Fruit fly (Drosophila melanogaster): ENCODE results near the gene Med.

Gene Med

DNA sequence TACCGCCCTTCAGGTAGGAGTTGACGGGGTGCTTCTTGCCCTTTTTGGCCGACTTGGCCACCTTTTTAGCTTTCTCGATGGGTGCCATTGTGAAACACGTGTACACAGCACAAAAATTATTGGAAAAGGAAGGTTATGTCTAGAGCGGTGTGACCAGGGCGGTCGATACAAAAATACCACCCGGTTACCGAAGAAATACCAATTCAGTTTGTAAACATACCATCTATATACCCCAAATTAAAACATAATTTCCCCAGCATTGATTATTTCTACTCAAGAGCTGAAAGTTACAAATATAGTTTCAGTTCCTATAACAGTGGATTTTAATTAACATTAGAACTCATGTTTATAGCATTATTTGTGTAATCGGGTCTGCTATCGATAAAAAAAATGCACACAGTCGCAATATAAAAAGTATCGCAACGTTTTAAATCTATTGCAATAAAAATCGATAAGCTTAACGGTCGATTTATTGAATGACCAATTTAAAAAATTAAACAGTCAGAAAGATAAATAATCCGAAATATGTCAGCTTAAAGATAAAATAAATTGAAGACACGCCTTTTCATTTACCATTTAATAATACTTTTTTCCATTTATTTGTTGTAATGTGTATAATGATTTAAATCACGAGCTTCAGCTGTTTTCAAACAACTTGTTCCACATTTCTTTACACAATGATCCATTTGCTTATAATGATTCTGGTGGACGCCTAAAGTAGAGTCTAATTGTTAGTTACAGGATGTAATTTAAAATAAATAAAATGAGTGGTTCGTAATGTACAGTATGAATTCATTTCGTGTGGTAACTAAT, 14.6 kb upstream of the Med start, which contains the start of gene RpL6:
Gene RpL6 (minus strand): TSS at position 134 of the 813 bp plus-strand sequence.
- TF ChIP-seq CG7101 (tag; optimal IDR thresholded peaks at IDR 0.05), result peak; percentile 23
- no peak for TF ChIP-seq CG7045 (GFP tag; optimal IDR thresholded peaks at IDR 0.05)
- TF ChIP-seq Clk (GFP tag; optimal IDR thresholded peaks at IDR 0.05), result no peak
- peak; percentile 62 for TF ChIP-seq CG11617 (GFP tag; optimal IDR thresholded peaks at IDR 0.05)
- TF ChIP-seq CG12768 (GFP tag; optimal IDR thresholded peaks at IDR 0.05), result peak; percentile 12
- TF ChIP-seq CG5204 (GFP tag; optimal IDR thresholded peaks at IDR 0.05), result no peak
- peak; percentile 47 for TF ChIP-seq bab1 (GFP tag; optimal IDR thresholded peaks at IDR 0.05)
- peak; percentile 80 for TF ChIP-seq kay (GFP tag; ENCODE audit: borderline replicate concordance)
- TF ChIP-seq Mnt (GFP tag; optimal IDR thresholded peaks at IDR 0.05), result peak; percentile 96
- TF ChIP-seq CG33017 (tag; optimal IDR thresholded peaks at IDR 0.05), result no peak
- peak; percentile 29 for TF ChIP-seq cic (GFP tag; optimal IDR thresholded peaks at IDR 0.05)
- peak; percentile 11 for TF ChIP-seq Crg-1 (GFP tag; optimal IDR thresholded peaks at IDR 0.05)
- peak; percentile 22 for TF ChIP-seq tj (GFP tag; optimal IDR thresholded peaks at IDR 0.05)
- peak; percentile 13 for TF ChIP-seq pad (GFP tag; optimal IDR thresholded peaks at IDR 0.05)
- peak; percentile 43 for TF ChIP-seq CG14711 (tag; optimal IDR thresholded peaks at IDR 0.05)

DNA sequence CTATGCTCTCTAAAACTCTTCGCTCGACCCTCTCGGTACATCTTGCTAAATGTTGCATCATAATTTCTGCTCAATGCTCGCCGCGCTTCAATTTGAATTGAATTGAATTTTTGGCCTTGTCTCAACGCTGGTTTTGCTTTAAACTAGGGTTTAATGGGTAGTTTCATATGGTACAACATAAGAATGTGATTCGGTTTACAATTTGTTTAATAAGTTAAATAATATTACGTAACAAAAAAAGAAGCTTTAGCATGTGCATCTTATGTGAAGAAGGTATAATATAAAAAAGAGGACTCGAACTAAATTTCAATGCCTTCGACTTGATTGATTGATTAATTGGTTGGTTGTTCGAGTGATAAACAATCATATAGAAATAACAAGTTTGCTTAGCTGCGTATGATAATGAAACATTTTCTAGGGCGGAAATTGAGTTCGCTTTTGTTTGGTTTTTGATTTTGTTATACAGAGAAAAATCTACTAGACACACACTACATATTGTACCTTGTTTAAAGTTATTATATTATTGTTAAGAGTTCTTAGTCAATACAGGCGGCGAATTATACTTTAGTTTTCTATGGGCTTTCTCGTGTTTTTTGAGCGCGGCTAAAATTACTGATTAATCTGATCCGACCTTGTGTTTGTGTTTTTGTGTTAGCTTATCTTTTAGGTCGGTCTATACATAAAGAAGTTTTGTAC, 13.0 kb upstream of the Med start:
- TF ChIP-seq kay (GFP tag; ENCODE audit: borderline replicate concordance) (peak; percentile 71), CG14711 (tag; optimal IDR thresholded peaks at IDR 0.05) (no peak), CG5204 (GFP tag; optimal IDR thresholded peaks at IDR 0.05) (no peak), CG7101 (tag; optimal IDR thresholded peaks at IDR 0.05) (no peak)

DNA sequence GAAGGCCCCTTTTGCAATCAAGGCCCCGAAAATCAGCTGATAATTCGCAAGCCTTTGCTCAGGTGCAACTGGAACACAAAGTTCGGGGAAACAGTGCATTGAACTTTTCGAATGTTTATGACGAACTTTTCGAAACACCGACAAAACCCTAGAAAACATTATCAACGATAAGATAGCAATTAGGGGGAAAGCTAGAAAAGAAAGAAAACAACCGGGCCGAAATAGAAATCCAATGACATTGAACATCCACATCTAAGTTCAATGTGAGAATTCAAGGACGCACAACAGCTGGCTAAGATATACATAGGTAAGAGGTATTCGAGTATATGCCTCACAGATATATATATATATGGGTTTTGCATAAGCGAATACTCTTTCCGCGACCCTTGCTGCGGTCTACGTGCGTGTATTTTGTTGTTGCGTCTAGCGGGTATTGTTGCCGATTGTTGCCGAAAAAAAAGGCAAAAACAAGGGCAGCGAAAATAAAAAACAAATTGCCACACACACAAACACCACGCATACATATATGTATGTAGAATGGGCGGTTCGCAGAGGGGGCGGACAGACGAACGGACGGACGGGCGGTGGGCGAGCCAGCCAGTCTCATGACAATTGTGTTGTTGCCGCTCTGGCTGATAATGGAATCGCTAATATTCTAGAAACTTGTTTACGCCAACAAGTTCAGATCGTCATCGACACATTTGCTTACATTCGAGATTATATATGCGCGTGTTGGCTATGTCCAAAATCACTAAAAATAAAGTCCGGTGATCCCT, 11.1 kb upstream of the Med start:
- TF ChIP-seq kay (GFP tag; ENCODE audit: borderline replicate concordance) (peak; percentile 53), pad (GFP tag; optimal IDR thresholded peaks at IDR 0.05) (no peak), toe (GFP tag; optimal IDR thresholded peaks at IDR 0.05) (no peak), tj (GFP tag; optimal IDR thresholded peaks at IDR 0.05) (no peak), Crg-1 (GFP tag; optimal IDR thresholded peaks at IDR 0.05) (no peak), CG33017 (tag; optimal IDR thresholded peaks at IDR 0.05) (no peak), CG11617 (GFP tag; optimal IDR thresholded peaks at IDR 0.05) (no peak), cnc (optimal IDR thresholded peaks at IDR 0.05) (no peak), Clk (GFP tag; optimal IDR thresholded peaks at IDR 0.05) (no peak), CG7101 (tag; optimal IDR thresholded peaks at IDR 0.05) (no peak), CG5204 (GFP tag; optimal IDR thresholded peaks at IDR 0.05) (no peak), CG14711 (tag; optimal IDR thresholded peaks at IDR 0.05) (no peak), ovo (GFP tag; optimal IDR thresholded peaks at IDR 0.05) (no peak), Hr96 (GFP tag; optimal IDR thresholded peaks at IDR 0.05) (no peak), bab1 (GFP tag; optimal IDR thresholded peaks at IDR 0.05) (no peak), Mnt (GFP tag; optimal IDR thresholded peaks at IDR 0.05) (no peak), CG12768 (GFP tag; optimal IDR thresholded peaks at IDR 0.05) (peak; percentile 18), CG7045 (GFP tag; optimal IDR thresholded peaks at IDR 0.05) (peak; percentile 22), cic (GFP tag; optimal IDR thresholded peaks at IDR 0.05) (peak; percentile 75), CG1620 (GFP tag; optimal IDR thresholded peaks at IDR 0.05) (no peak)

DNA sequence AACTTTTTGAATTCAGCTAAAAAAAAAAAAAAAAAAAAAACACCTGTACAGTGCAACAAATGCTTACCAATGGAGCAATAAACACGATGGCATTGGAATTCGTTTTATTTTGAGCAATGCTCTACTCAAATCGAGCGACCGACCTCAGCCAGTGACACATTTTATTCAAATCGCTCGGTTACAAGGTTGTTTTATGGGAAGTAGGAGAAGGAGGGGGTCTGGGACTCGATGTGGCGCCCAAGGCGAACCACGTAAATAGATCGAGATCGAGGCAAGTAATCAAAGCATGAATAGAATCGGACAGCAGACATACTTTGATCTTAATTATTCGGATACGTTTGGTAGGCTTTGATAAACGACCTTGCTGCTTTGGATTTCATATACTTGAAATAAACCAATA, 7.6 kb upstream of the Med start:
- no peak for TF ChIP-seq pad (GFP tag; optimal IDR thresholded peaks at IDR 0.05)
- TF ChIP-seq toe (GFP tag; optimal IDR thresholded peaks at IDR 0.05), result no peak
- no peak for TF ChIP-seq Clk (GFP tag; optimal IDR thresholded peaks at IDR 0.05)
- no peak for TF ChIP-seq Mnt (GFP tag; optimal IDR thresholded peaks at IDR 0.05)
- TF ChIP-seq CG5204 (GFP tag; optimal IDR thresholded peaks at IDR 0.05), result no peak
- no peak for TF ChIP-seq Crg-1 (GFP tag; optimal IDR thresholded peaks at IDR 0.05)
- no peak for TF ChIP-seq CG14711 (tag; optimal IDR thresholded peaks at IDR 0.05)
- TF ChIP-seq CG1620 (GFP tag; optimal IDR thresholded peaks at IDR 0.05), result no peak
- no peak for TF ChIP-seq bab1 (GFP tag; optimal IDR thresholded peaks at IDR 0.05)
- TF ChIP-seq cic (GFP tag; optimal IDR thresholded peaks at IDR 0.05), result no peak
- no peak for TF ChIP-seq CG11617 (GFP tag; optimal IDR thresholded peaks at IDR 0.05)
- no peak for TF ChIP-seq tj (GFP tag; optimal IDR thresholded peaks at IDR 0.05)
- TF ChIP-seq kay (GFP tag; ENCODE audit: borderline replicate concordance), result no peak

DNA sequence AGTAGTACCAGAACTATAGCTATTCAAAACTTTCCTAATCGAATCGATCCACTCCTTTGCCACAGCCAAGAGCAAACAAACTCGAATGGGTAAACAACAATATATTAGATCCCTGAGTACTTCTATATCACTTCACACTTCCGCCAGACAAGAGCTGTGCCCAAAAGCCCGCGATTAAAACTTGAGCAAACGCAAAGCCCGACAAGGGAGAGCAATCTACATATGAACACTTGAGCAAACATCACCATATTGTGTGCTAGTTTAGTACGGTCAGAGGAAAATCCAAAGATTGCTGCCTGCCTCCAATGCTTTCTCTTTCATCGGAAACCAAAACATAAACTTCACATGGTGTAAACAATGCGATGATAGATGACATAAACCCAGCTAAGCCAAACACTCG, 7.2 kb upstream of the Med start:
- TF ChIP-seq cic (GFP tag; optimal IDR thresholded peaks at IDR 0.05) (no peak), Crg-1 (GFP tag; optimal IDR thresholded peaks at IDR 0.05) (no peak), Mnt (GFP tag; optimal IDR thresholded peaks at IDR 0.05) (no peak), CG11617 (GFP tag; optimal IDR thresholded peaks at IDR 0.05) (no peak), Hr96 (GFP tag; optimal IDR thresholded peaks at IDR 0.05) (no peak), CG5204 (GFP tag; optimal IDR thresholded peaks at IDR 0.05) (no peak), CG7101 (tag; optimal IDR thresholded peaks at IDR 0.05) (no peak), CG1620 (GFP tag; optimal IDR thresholded peaks at IDR 0.05) (peak; percentile 15)
